Worm (Caenorhabditis elegans): Measurements from ENCODE around the gene C35D10.7.

C35D10.7 gene

ce11 chrIII:4814730-4815129, 41.3 kb upstream of the C35D10.7 start, which contains the start of gene arl-6:
arl-6 (minus strand) TSS chrIII:4814830.
- TF ChIP-seq madf-6 (GFP tag; IDR thresholded peaks at IDR 0.05) (no peak), F39B2.1 (GFP tag; IDR thresholded peaks at IDR 0.05) (no peak), ZK185.1 (tag; optimal IDR thresholded peaks at IDR 0.05; ENCODE audit: poor library complexity, severe bottlenecking) (no peak), lir-1 (GFP tag; conservative IDR thresholded peaks at IDR 0.05) (no peak), egl-18 (GFP tag; IDR thresholded peaks at IDR 0.05) (no peak), madf-3 (GFP tag; IDR thresholded peaks at IDR 0.05) (no peak), hlh-12 (tag; optimal IDR thresholded peaks at IDR 0.05) (no peak), snpc-4 (GFP tag; optimal IDR thresholded peaks at IDR 0.05) (no peak), snpc-4 (tag; optimal IDR thresholded peaks at IDR 0.05) (no peak), nfya-1 (tag; optimal IDR thresholded peaks at IDR 0.05; ENCODE audit: borderline replicate concordance, insufficient read depth) (no peak), nhr-179 (tag; optimal IDR thresholded peaks at IDR 0.05) (no peak), attf-5 (GFP tag; optimal IDR thresholded peaks at IDR 0.05) (no peak), ceh-91 (GFP tag; IDR thresholded peaks at IDR 0.05) (no peak), tlf-1 (GFP tag; optimal IDR thresholded peaks at IDR 0.05) (no peak), lin-54 (GFP tag; optimal IDR thresholded peaks at IDR 0.05) (no peak), dpl-1 (GFP tag; optimal IDR thresholded peaks at IDR 0.05) (no peak), F57A8.1 (GFP tag; optimal IDR thresholded peaks at IDR 0.05) (no peak), ztf-3 (GFP tag; optimal IDR thresholded peaks at IDR 0.05) (no peak), ceh-79 (tag; optimal IDR thresholded peaks at IDR 0.05) (no peak), nhr-27 (tag; optimal IDR thresholded peaks at IDR 0.05) (no peak), lsl-1 (GFP tag; optimal IDR thresholded peaks at IDR 0.05) (no peak)

ce11 chrIII:4817240-4817639, 38.8 kb upstream of the C35D10.7 start, which contains the start of gene F26A1.4:
F26A1.4 (plus strand) TSS chrIII:4817540.
- TF ChIP-seq dpff-1 (tag; optimal IDR thresholded peaks at IDR 0.05) (no peak), ceh-40 (GFP tag; IDR thresholded peaks at IDR 0.05) (no peak), nfya-2 (GFP tag; IDR thresholded peaks at IDR 0.05) (no peak), ceh-79 (tag; optimal IDR thresholded peaks at IDR 0.05) (no peak)

ce11 chrIII:4819843-4820242, 36.1 kb upstream of the C35D10.7 start, which contains the start of gene F26A1.7:
F26A1.7 (minus strand) TSS chrIII:4819943.
- TF ChIP-seq lin-54 (GFP tag; optimal IDR thresholded peaks at IDR 0.05) (no peak), hmg-1.2 (GFP tag; IDR thresholded peaks at IDR 0.05) (no peak), lin-26 (GFP tag; IDR thresholded peaks at IDR 0.05) (no peak), let-607 (tag; optimal IDR thresholded peaks at IDR 0.05) (no peak), madf-8 (GFP tag; conservative IDR thresholded peaks at IDR 0.05) (no peak), F57A8.1 (GFP tag; optimal IDR thresholded peaks at IDR 0.05) (no peak), T07F8.4 (tag; optimal IDR thresholded peaks at IDR 0.05) (no peak)

DNA sequence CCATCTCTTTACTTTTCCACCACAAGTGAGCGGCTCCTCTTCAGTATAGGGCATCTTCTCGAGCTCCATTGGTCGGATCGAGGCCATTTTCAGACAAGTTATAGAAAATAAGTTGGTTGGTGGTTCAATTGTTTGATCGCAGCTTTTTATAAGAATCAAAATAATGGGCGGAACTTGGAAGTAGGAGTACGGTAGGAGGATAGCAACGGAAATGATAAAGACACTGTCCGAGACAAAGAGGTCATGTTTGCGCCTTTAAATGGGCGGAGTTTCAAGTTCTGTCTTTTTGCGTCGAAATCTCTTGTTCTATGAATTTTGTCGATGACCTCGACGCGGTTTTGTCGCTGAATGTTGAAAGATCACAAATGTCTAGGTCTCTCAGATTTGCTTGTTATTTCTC, 33.9 kb upstream of the C35D10.7 start, which contains the start of gene F26A1.8:
Gene F26A1.8 (minus strand): TSS at position 101 of the 400 bp plus-strand sequence.
- no peak for TF ChIP-seq F39B2.1 (GFP tag; IDR thresholded peaks at IDR 0.05)
- no peak for TF ChIP-seq snpc-1.1 (tag; optimal IDR thresholded peaks at IDR 0.05; ENCODE audit: insufficient read depth)
- no peak for TF ChIP-seq bed-1 (GFP tag; IDR thresholded peaks at IDR 0.05)
- TF ChIP-seq madf-8 (GFP tag; conservative IDR thresholded peaks at IDR 0.05): no peak
- no peak for TF ChIP-seq cebp-1 (GFP tag; IDR thresholded peaks at IDR 0.05)
- TF ChIP-seq cebp-1 (tag; optimal IDR thresholded peaks at IDR 0.05): no peak
- TF ChIP-seq repo-1 (tag; optimal IDR thresholded peaks at IDR 0.05): no peak
- TF ChIP-seq hmg-20 (GFP tag; IDR thresholded peaks at IDR 0.05): no peak
- TF ChIP-seq ekl-4 (GFP tag; IDR thresholded peaks at IDR 0.05): no peak
- no peak for TF ChIP-seq ceh-58 (GFP tag; IDR thresholded peaks at IDR 0.05)
- no peak for TF ChIP-seq attf-3 (GFP tag; conservative IDR thresholded peaks at IDR 0.05)
- no peak for TF ChIP-seq zfh-2 (GFP tag; conservative IDR thresholded peaks at IDR 0.05)
- no peak for TF ChIP-seq nhr-120 (GFP tag; IDR thresholded peaks at IDR 0.05)

All from whole organism, young adult.